Fruit fly (Drosophila melanogaster): ENCODE data around the gene CG3062.

CG3062 gene

dm6 chrX:4654397-4654796 lies 9.7 kb upstream of the CG3062 start, which contains the start of gene CG15473:
CG15473 (minus strand) TSS chrX:4654497.
- TF ChIP-seq CG6163 (GFP tag; IDR thresholded peaks at IDR 0.05) (no peak), CG8119 (GFP tag; IDR thresholded peaks at IDR 0.05) (no peak), Met (GFP tag; optimal IDR thresholded peaks at IDR 0.05) (no peak), CG6792 (GFP tag; optimal IDR thresholded peaks at IDR 0.05) (no peak), Gug (GFP tag; IDR thresholded peaks at IDR 0.05) (no peak), topi (GFP tag; optimal IDR thresholded peaks at IDR 0.05) (no peak), CG3032 (tag; optimal IDR thresholded peaks at IDR 0.05) (no peak), Ets21C (GFP tag; optimal IDR thresholded peaks at IDR 0.05) (no peak), CG6808 (GFP tag; optimal IDR thresholded peaks at IDR 0.05) (no peak), Eip93F (GFP tag; optimal IDR thresholded peaks at IDR 0.05) (no peak), CG10631 (GFP tag; optimal IDR thresholded peaks at IDR 0.05) (no peak), net (GFP tag; optimal IDR thresholded peaks at IDR 0.05) (no peak), fd59A (GFP tag; optimal IDR thresholded peaks at IDR 0.05) (no peak), CG10669 (GFP tag; optimal IDR thresholded peaks at IDR 0.05) (no peak), pdm3 (GFP tag; optimal IDR thresholded peaks at IDR 0.05) (no peak), eg (GFP tag; IDR thresholded peaks at IDR 0.05) (no peak)

- TF ChIP-seq Sox102F (GFP tag; optimal IDR thresholded peaks at IDR 0.05) (no peak), CG7368 (GFP tag; optimal IDR thresholded peaks at IDR 0.05) (no peak), Eip75B (GFP tag; optimal IDR thresholded peaks at IDR 0.05) (no peak), Ets96B (tag; optimal IDR thresholded peaks at IDR 0.05) (no peak), fd59A (GFP tag; optimal IDR thresholded peaks at IDR 0.05) (no peak), CG6163 (GFP tag; IDR thresholded peaks at IDR 0.05) (no peak; the same call in 2 of the 3 replicates), dsx (GFP tag; optimal IDR thresholded peaks at IDR 0.05; ENCODE audit: poor library complexity, severe bottlenecking) (no peak), Sox14 (GFP tag; optimal IDR thresholded peaks at IDR 0.05) (no peak), CG8119 (GFP tag; IDR thresholded peaks at IDR 0.05) (no peak), achi (GFP tag; optimal IDR thresholded peaks at IDR 0.05) (no peak), Met (GFP tag; optimal IDR thresholded peaks at IDR 0.05) (no peak), CG6792 (GFP tag; optimal IDR thresholded peaks at IDR 0.05) (no peak), CG31627 (GFP tag; optimal IDR thresholded peaks at IDR 0.05) (peak; percentile 22), CG9139 (GFP tag; optimal IDR thresholded peaks at IDR 0.05) (no peak), CG3919 (GFP tag; optimal IDR thresholded peaks at IDR 0.05) (no peak), CG34406 (GFP tag; optimal IDR thresholded peaks at IDR 0.05) (no peak), Hr4 (GFP tag; optimal IDR thresholded peaks at IDR 0.05) (no peak), Gug (GFP tag; IDR thresholded peaks at IDR 0.05) (no peak), CG11902 (GFP tag; optimal IDR thresholded peaks at IDR 0.05) (no peak), Hr39 (GFP tag; optimal IDR thresholded peaks at IDR 0.05) (no peak), esn (GFP tag; optimal IDR thresholded peaks at IDR 0.05) (peak; percentile 38), Smox (GFP tag; optimal IDR thresholded peaks at IDR 0.05) (no peak), CG3032 (tag; optimal IDR thresholded peaks at IDR 0.05) (peak; percentile 2), CG6808 (GFP tag; optimal IDR thresholded peaks at IDR 0.05) (peak; percentile 52), lz (GFP tag; optimal IDR thresholded peaks at IDR 0.05) (peak; percentile 29), CG6854 (GFP tag; optimal IDR thresholded peaks at IDR 0.05) (no peak), OdsH (GFP tag; optimal IDR thresholded peaks at IDR 0.05) (no peak), Sox15 (GFP tag; optimal IDR thresholded peaks at IDR 0.05) (no peak)
These were observed 5.1 kb upstream of the CG3062 start, which contains the start of the genes Cbp80 and Torsin for dm6 chrX:4649751-4650150. Cbp80 (plus strand) TSS chrX:4650015. Torsin (minus strand) TSS chrX:4650032.

- TF ChIP-seq Eip93F (GFP tag; optimal IDR thresholded peaks at IDR 0.05): no peak
- TF ChIP-seq Lpt (GFP tag; optimal IDR thresholded peaks at IDR 0.05): no peak
- peak; percentile 99 for TF ChIP-seq CG6808 (GFP tag; optimal IDR thresholded peaks at IDR 0.05)
- TF ChIP-seq esn (GFP tag; optimal IDR thresholded peaks at IDR 0.05): no peak
These were observed 2.8 kb upstream of the CG3062 start, which contains the start of the genes HLH4C and mRpL30 for dm6 chrX:4647316-4648046. HLH4C (minus strand) TSS chrX:4647414. mRpL30 (plus strand) TSS chrX:4647871.

All from whole organism, prepupa.